Fruit fly (Drosophila melanogaster): ENCODE results near the gene CG11593.

CG11593 gene

dm6 chr3L:4016754-4017153 is 23.5 kb downstream of the CG11593 start:
- TF ChIP-seq noc (tag; optimal IDR thresholded peaks at IDR 0.05), result no peak

DNA sequence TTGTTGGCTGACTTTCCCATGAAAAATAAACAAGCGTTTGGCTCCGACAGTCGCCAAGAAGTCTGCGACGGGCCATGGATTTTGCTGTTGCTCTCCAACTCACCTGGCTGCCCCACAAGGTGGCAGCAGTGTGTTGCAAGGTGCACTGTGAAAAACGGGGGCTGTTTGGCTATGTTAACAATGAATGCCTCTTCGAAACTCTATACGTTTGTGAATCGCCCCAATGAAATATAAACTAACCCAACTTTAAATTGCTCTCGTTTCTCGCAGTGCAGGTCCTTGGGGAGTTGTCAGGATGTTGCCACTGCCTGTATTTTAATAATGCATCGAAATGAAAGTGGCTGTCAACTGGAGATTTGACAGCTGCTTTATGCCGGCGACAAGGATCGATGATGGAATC is 25.9 kb downstream of the CG11593 start:
- no peak for TF ChIP-seq noc (tag; optimal IDR thresholded peaks at IDR 0.05)

dm6 chr3L:4010122-4010521 is 30.2 kb downstream of the CG11593 start:
- no peak for TF ChIP-seq noc (tag; optimal IDR thresholded peaks at IDR 0.05)

DNA sequence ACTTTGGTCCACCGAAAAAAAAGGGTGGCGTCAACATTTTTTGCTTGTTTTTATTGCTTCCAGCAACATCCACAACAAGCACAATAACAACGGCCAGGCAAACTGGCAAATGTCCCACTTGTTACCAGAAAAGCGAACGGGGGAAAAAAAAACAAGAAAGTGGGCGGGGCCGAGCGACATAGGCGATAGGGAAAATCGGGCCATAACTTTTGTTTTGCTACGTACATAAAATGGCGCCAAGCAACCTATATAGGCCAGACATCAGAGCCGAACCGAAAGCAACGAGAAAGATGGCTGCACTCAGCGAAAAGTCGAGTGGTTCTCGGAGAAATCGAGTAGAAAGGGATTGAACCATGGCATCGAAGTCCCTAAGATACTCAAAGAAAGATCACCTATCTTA is 33.0 kb downstream of the CG11593 start:
- no peak for TF ChIP-seq noc (tag; optimal IDR thresholded peaks at IDR 0.05)

DNA sequence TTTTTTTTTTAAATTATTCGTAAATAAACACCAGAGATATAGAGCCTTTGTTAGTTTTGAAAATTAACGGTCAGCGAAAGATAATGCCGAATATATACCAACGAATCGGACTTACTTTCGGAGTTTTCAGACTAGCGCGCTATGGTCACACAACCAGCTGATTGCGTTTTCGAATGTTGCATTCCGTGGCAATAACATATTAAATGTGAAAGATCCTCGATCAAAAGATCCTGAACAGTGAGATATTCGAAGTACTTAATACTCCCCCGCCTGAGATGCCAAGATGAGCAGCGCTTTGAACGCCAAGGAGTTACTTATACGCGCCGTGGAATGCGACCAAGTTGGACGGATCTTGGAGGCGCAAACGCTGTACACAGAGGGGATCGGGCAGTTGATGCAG is 37.0 kb downstream of the CG11593 start, which contains the start of gene CG14985:
Gene CG14985 (plus strand): TSS at position 159 of the 400 bp plus-strand sequence.
- TF ChIP-seq noc (tag; optimal IDR thresholded peaks at IDR 0.05), result no peak

DNA sequence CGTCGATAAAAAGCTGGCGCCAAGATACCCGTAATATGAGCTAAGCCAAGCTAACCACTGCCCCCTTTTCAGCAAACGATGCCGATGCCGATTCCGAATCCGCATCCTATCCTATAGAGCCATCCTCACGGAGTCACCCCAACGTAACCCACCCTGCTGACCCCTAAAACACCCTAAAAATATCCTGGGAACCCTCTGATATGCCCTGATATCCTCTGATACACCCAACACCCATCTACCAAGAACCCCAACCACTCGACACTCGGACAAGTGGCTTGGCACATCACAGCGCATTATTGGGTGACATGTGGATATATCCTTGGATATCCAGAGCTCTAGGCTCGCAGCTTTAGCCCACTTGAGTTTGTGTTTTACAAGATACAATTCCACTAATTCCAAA is 38.8 kb downstream of the CG11593 start:
- TF ChIP-seq noc (tag; optimal IDR thresholded peaks at IDR 0.05), result no peak

- TF ChIP-seq noc (tag; optimal IDR thresholded peaks at IDR 0.05), result no peak
Measured at dm6 chr3L:4000711-4001110, 39.6 kb downstream of the CG11593 start.

- TF ChIP-seq noc (tag; optimal IDR thresholded peaks at IDR 0.05), result no peak
Measured at dm6 chr3L:3995554-3995953, 44.7 kb downstream of the CG11593 start.

All from whole organism, larva.